Fruit fly (Drosophila melanogaster) whole organism, pupa: ENCODE measurements around the gene CG13083.
A peak's percentile ranks its signal among the peaks of the same experiment; 100 is the strongest.

Experiments used
- CG10348 ChIP-seq: fragments of 200-800 bp; sonication (Bioruptor generic); IDR thresholded peaks from 2 replicates; pipeline ENCODE4 v1.3.6; 2022; ENCODE audit warnings: missing biosample characterization, missing genetic modification characterization
- CG12605 ChIP-seq: fragments of 200-800 bp; sonication (Bioruptor generic); IDR thresholded peaks from 2 replicates; pipeline ENCODE4 v1.3.6; 2022; ENCODE audit warnings: missing biosample characterization, missing genetic modification characterization
- CG13204 ChIP-seq: fragments of 200-800 bp; sonication (Bioruptor generic); optimal IDR thresholded peaks from 2 replicates; lab custom pipeline; 2018; ENCODE audit warnings: missing biosample characterization, mild to moderate bottlenecking, missing genetic modification characterization, moderate library complexity
- CG14655 ChIP-seq: fragments of 200-800 bp; sonication (Bioruptor generic); optimal IDR thresholded peaks from 3 replicates; lab custom pipeline; 2017; ENCODE audit warnings: mild to moderate bottlenecking, missing biosample characterization, missing genetic modification reagents, missing genetic modification characterization
- CG15710 ChIP-seq: fragments of 200-800 bp; sonication (Bioruptor generic); optimal IDR thresholded peaks from 2 replicates; lab custom pipeline; 2018; ENCODE audit warnings: missing biosample characterization, mild to moderate bottlenecking, missing genetic modification characterization, moderate library complexity
- CG17806 ChIP-seq: fragments of 200-800 bp; sonication (Bioruptor generic); optimal IDR thresholded peaks from 2 replicates; lab custom pipeline; 2018; ENCODE audit warnings: missing biosample characterization, mild to moderate bottlenecking, missing genetic modification characterization, moderate library complexity
- CG32121 ChIP-seq: fragments of 200-800 bp; sonication (Bioruptor generic); IDR thresholded peaks from 2 replicates; pipeline ENCODE4 v1.3.6; 2022; ENCODE audit warnings: missing biosample characterization, missing genetic modification characterization
- CG34367 ChIP-seq: fragments of 200-800 bp; sonication (Bioruptor generic); optimal IDR thresholded peaks from 2 replicates; lab custom pipeline; 2018; ENCODE audit warnings: missing biosample characterization, mild to moderate bottlenecking, missing genetic modification characterization
- CG4496 ChIP-seq: fragments of 200-800 bp; sonication (Bioruptor generic); IDR thresholded peaks from 3 replicates; pipeline ENCODE4 v1.3.6; 2022; ENCODE audit warnings: missing biosample characterization, missing genetic modification characterization
- CG8159 ChIP-seq: fragments of 200-800 bp; sonication (Bioruptor generic); optimal IDR thresholded peaks from 3 replicates; lab custom pipeline; 2018; ENCODE audit warnings: missing biosample characterization, mild to moderate bottlenecking, missing genetic modification characterization, moderate library complexity
- CG8301 ChIP-seq: fragments of 200-800 bp; sonication (Bioruptor generic); optimal IDR thresholded peaks from 2 replicates; lab custom pipeline; 2018; ENCODE audit warnings: missing biosample characterization, mild to moderate bottlenecking, missing genetic modification characterization
- CG9948 ChIP-seq: fragments of 200-800 bp; sonication (Bioruptor generic); optimal IDR thresholded peaks from 2 replicates; lab custom pipeline; 2018; ENCODE audit warnings: missing biosample characterization, mild to moderate bottlenecking, missing genetic modification characterization, moderate library complexity
- D1 ChIP-seq: fragments of 200-800 bp; sonication (Bioruptor generic); optimal IDR thresholded peaks from 2 replicates; lab custom pipeline; 2018; ENCODE audit warnings: missing biosample characterization, mild to moderate bottlenecking, missing genetic modification characterization, moderate library complexity
- EcR ChIP-seq: fragments of 200-800 bp; sonication (Bioruptor generic); optimal IDR thresholded peaks from 3 replicates; lab custom pipeline; 2019; ENCODE audit warnings: missing biosample characterization, missing genetic modification characterization, mild to moderate bottlenecking, moderate library complexity, missing genetic modification reagents
- Ets98B ChIP-seq: fragments of 200-800 bp; sonication (Bioruptor generic); IDR thresholded peaks from 2 replicates; pipeline ENCODE4 v1.3.6; 2022; ENCODE audit warnings: missing biosample characterization, missing genetic modification characterization
- Pif1A ChIP-seq: fragments of 200-800 bp; sonication (Bioruptor generic); optimal IDR thresholded peaks from 3 replicates; lab custom pipeline; 2016; ENCODE audit warnings: missing biosample characterization, missing genetic modification characterization
- Pif1B ChIP-seq: fragments of 200-800 bp; sonication (Bioruptor generic); optimal IDR thresholded peaks from 3 replicates; lab custom pipeline; 2016; ENCODE audit warnings: missing biosample characterization, missing genetic modification characterization
- Snoo ChIP-seq: fragments of 200-800 bp; sonication (Bioruptor generic); optimal IDR thresholded peaks from 3 replicates; lab custom pipeline; 2017; ENCODE audit warnings: missing biosample characterization, mild to moderate bottlenecking, missing genetic modification characterization, inconsistent platforms
- fd96Ca ChIP-seq: fragments of 200-800 bp; sonication (Bioruptor generic); IDR thresholded peaks from 3 replicates; pipeline ENCODE4 v1.3.6; 2022; ENCODE audit warnings: missing biosample characterization, missing genetic modification characterization
- gl ChIP-seq: fragments of 200-800 bp; sonication (Bioruptor generic); optimal IDR thresholded peaks from 2 replicates; lab custom pipeline; 2018; ENCODE audit warnings: missing biosample characterization, mild to moderate bottlenecking, missing genetic modification characterization
- rn ChIP-seq: fragments of 200-800 bp; sonication (Bioruptor generic); IDR thresholded peaks from 2 replicates; pipeline ENCODE4 v1.3.6; 2022; ENCODE audit warnings: missing biosample characterization, missing genetic modification characterization

Gene CG13083

DNA sequence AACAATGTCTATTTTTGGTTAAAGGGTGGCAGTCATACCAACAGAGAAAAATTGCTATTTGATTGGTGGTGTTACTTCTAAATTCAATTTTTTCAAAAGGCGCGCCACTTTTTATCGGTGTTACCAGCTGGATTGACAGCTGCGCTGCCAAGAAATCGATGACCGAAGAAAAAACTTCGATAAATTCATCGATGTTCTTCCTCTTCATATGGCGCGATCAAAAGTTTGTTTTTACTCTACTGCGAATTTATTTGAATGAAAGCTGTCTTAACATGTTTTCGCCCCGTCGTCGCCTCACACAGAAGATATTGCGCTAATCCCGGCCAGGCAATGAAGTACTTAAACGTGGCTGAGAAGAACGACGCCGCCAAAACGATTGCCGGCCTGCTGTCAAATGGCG is 10.7 kb downstream of the CG13083 start, which contains the start of gene Top3alpha:
TSS of gene Top3alpha (plus strand) at position 186 of the 400 bp plus-strand sequence.
- no peak for TF ChIP-seq CG13204 (GFP tag; lab: Kevin White, UChicago)
- no peak for TF ChIP-seq fd96Ca (GFP tag; lab: Robert Waterston, UW)
- TF ChIP-seq CG9948 (tag; lab: Kevin White, UChicago) = no peak
- TF ChIP-seq EcR = no peak
- TF ChIP-seq rn (GFP tag; lab: Robert Waterston, UW) = no peak
- no peak for TF ChIP-seq CG4496 (GFP tag; lab: Robert Waterston, UW)
- TF ChIP-seq CG14655 (GFP tag; lab: Kevin White, UChicago) = no peak
- TF ChIP-seq, all 21 proteins: peak for 0

DNA sequence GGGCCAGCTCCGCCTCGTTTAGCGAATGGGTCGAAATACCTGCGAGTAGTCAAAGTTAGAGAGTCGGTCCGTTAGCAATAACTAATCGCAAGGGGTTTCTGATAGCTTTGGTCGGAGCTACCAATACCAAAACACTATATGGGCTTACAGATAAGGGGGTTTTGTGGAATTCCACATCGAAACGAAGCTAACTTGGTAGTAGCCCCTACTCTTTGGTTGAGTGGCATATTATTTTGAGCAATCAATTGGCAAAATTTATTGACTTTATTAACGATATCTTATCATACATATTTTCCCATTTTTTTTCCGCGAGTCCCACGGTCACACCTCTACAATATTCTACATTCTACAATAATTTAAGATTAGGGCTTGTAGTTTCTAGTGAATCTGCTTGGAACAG is 19.0 kb downstream of the CG13083 start:
- TF ChIP-seq CG4496 (GFP tag; lab: Robert Waterston, UW) = no peak
- no peak for TF ChIP-seq CG14655 (GFP tag; lab: Kevin White, UChicago)
- TF ChIP-seq rn (GFP tag; lab: Robert Waterston, UW) = no peak
- no peak for TF ChIP-seq CG15710
- no peak for TF ChIP-seq EcR
- TF ChIP-seq fd96Ca (GFP tag; lab: Robert Waterston, UW) = no peak
- TF ChIP-seq CG8159 (tag; lab: Kevin White, UChicago) = no peak
- TF ChIP-seq CG17806 (tag; lab: Kevin White, UChicago) = no peak
- no peak for TF ChIP-seq gl (tag; lab: Kevin White, UChicago)
- TF ChIP-seq CG8301 (tag; lab: Kevin White, UChicago) = no peak
- TF ChIP-seq CG12605 (GFP tag; lab: Robert Waterston, UW) = no peak
- no peak for TF ChIP-seq Snoo
- TF ChIP-seq CG10348 (GFP tag; lab: Robert Waterston, UW) = no peak

DNA sequence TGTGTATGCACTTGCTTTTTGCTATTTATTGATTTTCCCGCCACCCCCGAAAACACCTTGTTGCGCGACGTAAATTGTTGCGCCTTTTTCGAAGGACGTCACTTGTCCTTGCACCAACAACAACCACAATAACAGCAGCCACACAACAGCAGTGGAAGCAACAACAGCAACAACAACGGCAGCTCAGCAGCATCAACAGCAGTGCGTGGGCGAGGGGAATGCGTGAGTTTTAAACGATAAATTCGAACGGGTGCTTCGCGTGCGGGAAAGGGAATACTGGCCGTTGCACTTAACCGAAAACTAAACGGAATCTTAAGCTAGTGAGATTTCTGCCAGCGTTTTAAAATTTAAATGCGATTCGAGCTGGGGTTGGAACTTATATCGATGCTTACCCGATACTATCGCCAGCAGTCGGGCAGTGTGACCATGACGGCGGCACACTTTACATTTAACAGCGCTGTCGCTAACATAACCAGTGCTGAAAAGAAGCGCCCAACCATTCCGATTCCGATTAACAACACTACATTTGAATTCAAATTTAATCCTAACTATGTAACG is 21.1 kb downstream of the CG13083 start, which contains the start of gene cyst:
TSS of gene cyst (minus strand) at position 404 of the 558 bp plus-strand sequence.
- TF ChIP-seq fd96Ca (GFP tag; lab: Robert Waterston, UW) (no peak), D1 (tag; lab: Kevin White, UChicago) (no peak), CG9948 (tag; lab: Kevin White, UChicago) (no peak), EcR (no peak), CG4496 (GFP tag; lab: Robert Waterston, UW) (0 out of 3 replicates have a peak, but pooled peaks have one; percentile 14), Snoo (no peak)
- TF ChIP-seq, all 21 proteins: peak for 1

DNA sequence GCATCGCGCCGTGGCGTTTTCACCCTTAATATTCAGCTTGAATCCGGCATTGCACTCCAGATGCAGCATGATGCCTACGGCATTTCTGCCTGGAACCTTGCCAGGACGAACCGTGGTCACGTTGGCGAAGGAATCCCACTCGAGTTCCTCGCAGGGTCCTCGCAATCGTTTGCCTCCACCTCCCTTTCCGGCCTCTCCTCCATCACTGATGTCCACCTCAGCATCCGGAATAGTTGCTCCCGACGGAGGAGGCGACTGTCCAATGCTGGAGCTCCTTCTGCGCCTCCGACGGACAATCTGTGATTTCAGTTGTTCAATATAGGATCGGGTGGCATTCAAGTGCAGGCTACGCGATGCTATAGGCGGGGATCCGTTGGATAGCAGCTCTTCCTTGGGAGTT is 24.9 kb downstream of the CG13083 start:
- TF ChIP-seq CG9948 (tag; lab: Kevin White, UChicago) (no peak), CG34367 (tag; lab: Kevin White, UChicago) (no peak)
- TF ChIP-seq, all 21 proteins: peak for 0

DNA sequence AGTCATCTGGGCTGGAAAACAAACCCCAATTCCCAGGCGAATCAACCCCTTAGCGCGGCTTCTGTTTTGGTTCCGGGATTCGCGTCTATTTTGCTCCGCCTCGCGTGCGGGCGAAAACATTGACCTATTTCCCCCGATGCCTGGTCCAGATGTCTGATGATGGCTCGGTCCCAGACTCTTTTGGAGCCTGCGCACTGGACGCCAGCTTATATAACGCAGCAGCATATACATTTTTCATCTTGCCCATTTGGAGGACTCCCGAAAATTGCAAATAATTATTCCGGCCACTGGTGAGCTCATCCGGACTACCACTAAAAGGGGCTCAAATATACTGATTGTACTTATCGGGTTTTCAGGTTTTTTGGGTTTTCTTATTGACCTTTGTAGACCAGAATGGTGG is 28.8 kb downstream of the CG13083 start:
- TF ChIP-seq EcR = no peak
- no peak for TF ChIP-seq CG13204 (GFP tag; lab: Kevin White, UChicago)
- TF ChIP-seq CG17806 (tag; lab: Kevin White, UChicago) = no peak
- no peak for TF ChIP-seq CG32121 (GFP tag; lab: Robert Waterston, UW)
- TF ChIP-seq CG12605 (GFP tag; lab: Robert Waterston, UW) = no peak
- TF ChIP-seq rn (GFP tag; lab: Robert Waterston, UW) = no peak
- TF ChIP-seq Ets98B = no peak
- TF ChIP-seq CG8159 (tag; lab: Kevin White, UChicago) = no peak
- TF ChIP-seq CG15710 = no peak
- no peak for TF ChIP-seq CG9948 (tag; lab: Kevin White, UChicago)
- TF ChIP-seq D1 (tag; lab: Kevin White, UChicago) = no peak
- TF ChIP-seq Pif1A (GFP tag; lab: Kevin White, UChicago) = no peak
- no peak for TF ChIP-seq CG34367 (tag; lab: Kevin White, UChicago)
- TF ChIP-seq gl (tag; lab: Kevin White, UChicago) = no peak
- TF ChIP-seq CG14655 (GFP tag; lab: Kevin White, UChicago) = no peak
- TF ChIP-seq CG8301 (tag; lab: Kevin White, UChicago) = no peak
- no peak for TF ChIP-seq CG10348 (GFP tag; lab: Robert Waterston, UW)
- no peak for TF ChIP-seq fd96Ca (GFP tag; lab: Robert Waterston, UW)

DNA sequence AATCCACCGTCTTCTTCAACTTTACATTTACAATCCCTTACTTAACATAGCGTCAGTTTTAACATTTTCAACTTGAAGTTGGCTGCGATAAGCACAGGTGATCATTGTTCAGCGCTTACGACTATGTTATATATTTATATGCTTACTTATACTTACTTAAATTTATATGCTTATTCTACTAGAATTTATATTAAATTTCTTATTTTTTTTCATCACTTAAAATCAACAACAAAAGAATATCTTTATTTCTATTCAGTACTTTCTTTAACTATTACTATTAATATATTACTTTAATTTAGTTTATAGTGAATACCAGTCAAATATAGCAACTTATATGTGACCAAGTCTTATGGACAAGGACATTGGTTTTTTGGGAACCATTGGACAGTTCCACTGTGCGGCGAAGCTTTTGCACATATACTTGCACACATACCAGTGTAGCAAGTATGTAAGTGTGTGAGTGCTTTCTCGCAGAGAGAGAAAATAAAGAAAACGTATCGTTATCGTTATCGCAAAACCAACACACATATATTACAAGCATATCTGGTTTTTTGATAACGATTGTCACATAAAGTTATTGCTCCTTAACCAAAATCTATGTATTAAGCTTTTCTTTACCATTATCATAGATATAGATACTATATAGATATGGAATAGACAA is 30.0 kb downstream of the CG13083 start, which contains the start of gene Hasp:
TSS of gene Hasp (minus strand) at position 51 of the 661 bp plus-strand sequence.
- peak; percentile 21 for TF ChIP-seq Ets98B
- TF ChIP-seq gl (tag; lab: Kevin White, UChicago) = no peak
- TF ChIP-seq CG14655 (GFP tag; lab: Kevin White, UChicago) = no peak
- TF ChIP-seq CG17806 (tag; lab: Kevin White, UChicago) = no peak
- peak; percentile 13 for TF ChIP-seq Pif1B (GFP tag; lab: Kevin White, UChicago)
- peak; percentile 13; the same call in 1 of the 3 replicates for TF ChIP-seq CG4496 (GFP tag; lab: Robert Waterston, UW)
- TF ChIP-seq CG15710 = peak; percentile 18
- TF ChIP-seq CG12605 (GFP tag; lab: Robert Waterston, UW) = no peak
